Worm (Caenorhabditis elegans) whole organism, late embryonic: Measurements from ENCODE around the gene spp-7.

Experiments
- K09A11.1 ChIP-seq: sonication (generic microtip); optimal IDR thresholded peaks from 2 replicates; lab custom pipeline; 2017; ENCODE audit warnings: antibody characterized with exemption, mild to moderate bottlenecking, missing genetic modification characterization, missing compliant biosample characterization; ENCODE audit not compliant: insufficient read depth
- T23F11.4 ChIP-seq: fragments of 200-800 bp; sonication (Bioruptor generic); optimal IDR thresholded peaks from 2 replicates; lab custom pipeline; 2018; ENCODE audit warnings: mild to moderate bottlenecking, missing genetic modification characterization, missing compliant biosample characterization
- ahr-1 ChIP-seq: sonication (generic microtip); optimal IDR thresholded peaks from 2 replicates; lab custom pipeline; 2016; ENCODE audit warnings: missing genetic modification characterization, missing compliant biosample characterization
- ceh-14 ChIP-seq: sonication (generic microtip); optimal IDR thresholded peaks from 2 replicates; lab custom pipeline; 2016; ENCODE audit warnings: missing genotype, missing genetic modification characterization, missing compliant biosample characterization
- ceh-18 ChIP-seq: sonication (generic microtip); optimal IDR thresholded peaks from 2 replicates; lab custom pipeline; 2016; ENCODE audit warnings: missing genetic modification characterization, missing compliant biosample characterization
- ceh-19 ChIP-seq: fragments of 200-800 bp; sonication (Bioruptor generic); optimal IDR thresholded peaks from 2 replicates; lab custom pipeline; 2018; ENCODE audit warnings: mild to moderate bottlenecking, missing genetic modification characterization, missing compliant biosample characterization
- ceh-2 ChIP-seq: sonication (generic microtip); optimal IDR thresholded peaks from 2 replicates; lab custom pipeline; 2016; ENCODE audit warnings: missing genotype, missing genetic modification characterization, missing compliant biosample characterization
- ceh-22 ChIP-seq: sonication (generic microtip); optimal IDR thresholded peaks from 2 replicates; lab custom pipeline; 2017; ENCODE audit warnings: missing biosample characterization, missing genetic modification characterization
- ceh-30 ChIP-seq: fragments of 150-350 bp; optimal IDR thresholded peaks from 2 replicates; lab custom pipeline; 2014; ENCODE audit warnings: missing biosample characterization, missing genetic modification characterization
- ceh-31 ChIP-seq: sonication (generic microtip); optimal IDR thresholded peaks from 2 replicates; lab custom pipeline; 2016; ENCODE audit warnings: missing genetic modification characterization, missing compliant biosample characterization
- ceh-34 ChIP-seq: sonication (generic microtip); optimal IDR thresholded peaks from 2 replicates; lab custom pipeline; 2016; ENCODE audit warnings: mild to moderate bottlenecking, missing genetic modification characterization, missing compliant biosample characterization
- ceh-48 ChIP-seq: sonication (generic microtip); optimal IDR thresholded peaks from 2 replicates; lab custom pipeline; 2016; ENCODE audit warnings: missing genetic modification characterization, inconsistent platforms, missing compliant biosample characterization
- ceh-6 ChIP-seq: fragments of 200-800 bp; sonication (Bioruptor generic); optimal IDR thresholded peaks from 2 replicates; lab custom pipeline; 2018; ENCODE audit warnings: mild to moderate bottlenecking, missing genetic modification characterization, missing compliant biosample characterization
- ceh-9 ChIP-seq: sonication (generic microtip); optimal IDR thresholded peaks from 2 replicates; lab custom pipeline; 2016; ENCODE audit warnings: mild to moderate bottlenecking, missing genetic modification characterization, inconsistent platforms, missing compliant biosample characterization
- dmd-4 ChIP-seq: sonication (generic microtip); optimal IDR thresholded peaks from 2 replicates; lab custom pipeline; 2016; ENCODE audit warnings: borderline replicate concordance, missing genetic modification characterization, missing compliant biosample characterization
- elt-2 ChIP-seq: sonication (generic microtip); optimal IDR thresholded peaks from 2 replicates; lab custom pipeline; 2016; ENCODE audit warnings: missing genetic modification reagents, missing genetic modification characterization, missing compliant biosample characterization
- elt-4 ChIP-seq: sonication (generic microtip); optimal IDR thresholded peaks from 2 replicates; lab custom pipeline; 2016; ENCODE audit warnings: missing genetic modification characterization, missing compliant biosample characterization
- eyg-1 ChIP-seq: sonication (generic microtip); optimal IDR thresholded peaks from 2 replicates; lab custom pipeline; 2016; ENCODE audit warnings: missing genotype, missing genetic modification characterization, missing compliant biosample characterization
- fkh-10 ChIP-seq: fragments of 150-350 bp; optimal IDR thresholded peaks from 2 replicates; lab custom pipeline; 2014; ENCODE audit warnings: missing biosample characterization, missing genetic modification reagents, missing genetic modification characterization
- gmeb-2 ChIP-seq: sonication (generic microtip); optimal IDR thresholded peaks from 2 replicates; lab custom pipeline; 2016; ENCODE audit warnings: missing genetic modification characterization, inconsistent platforms, missing compliant biosample characterization
- hlh-15 ChIP-seq: sonication (generic microtip); optimal IDR thresholded peaks from 2 replicates; lab custom pipeline; 2016; ENCODE audit warnings: missing genetic modification characterization, missing compliant biosample characterization
- hlh-6 ChIP-seq: sonication (generic microtip); optimal IDR thresholded peaks from 2 replicates; lab custom pipeline; 2016; ENCODE audit warnings: missing genotype, missing genetic modification characterization, missing compliant biosample characterization
- hlh-8 ChIP-seq: sonication (generic microtip); optimal IDR thresholded peaks from 2 replicates; lab custom pipeline; 2016; ENCODE audit warnings: missing genotype, missing genetic modification characterization, missing compliant biosample characterization
- lim-6 ChIP-seq: sonication (generic microtip); optimal IDR thresholded peaks from 2 replicates; lab custom pipeline; 2016; ENCODE audit warnings: missing genetic modification characterization, missing compliant biosample characterization
- madf-2 ChIP-seq: sonication (generic microtip); optimal IDR thresholded peaks from 2 replicates; lab custom pipeline; 2017; ENCODE audit warnings: missing genetic modification characterization, missing compliant biosample characterization
- nfya-1 ChIP-seq: sonication (generic microtip); optimal IDR thresholded peaks from 2 replicates; lab custom pipeline; 2017; ENCODE audit warnings: missing genetic modification characterization, mild to moderate bottlenecking, missing compliant biosample characterization, antibody characterized with exemption, moderate library complexity
- pag-3 ChIP-seq: sonication (generic microtip); optimal IDR thresholded peaks from 2 replicates; lab custom pipeline; 2016; ENCODE audit warnings: missing compliant biosample characterization, missing genetic modification characterization, borderline replicate concordance
- pax-1 ChIP-seq: fragments of 150-350 bp; optimal IDR thresholded peaks from 2 replicates; lab custom pipeline; 2014; ENCODE audit warnings: missing biosample characterization, missing genetic modification characterization
- pha-4 ChIP-seq: fragments of 150-350 bp; optimal IDR thresholded peaks from 2 replicates; lab custom pipeline; 2018; ENCODE audit warnings: missing biosample characterization, missing genetic modification reagents, missing genetic modification characterization
- pqm-1 ChIP-seq: sonication (generic microtip); optimal IDR thresholded peaks from 2 replicates; lab custom pipeline; 2016; ENCODE audit warnings: missing genetic modification characterization, missing compliant biosample characterization
- pros-1 ChIP-seq: fragments of 150-350 bp; optimal IDR thresholded peaks from 2 replicates; lab custom pipeline; 2014; ENCODE audit warnings: missing biosample characterization, missing genetic modification reagents, missing genetic modification characterization
- rnt-1 ChIP-seq: sonication (generic microtip); optimal IDR thresholded peaks from 2 replicates; lab custom pipeline; 2016; ENCODE audit warnings: missing genetic modification characterization, missing compliant biosample characterization
- sox-2 ChIP-seq: fragments of 200-800 bp; sonication (Bioruptor generic); IDR thresholded peaks from 2 replicates; pipeline ENCODE4 v1.3.6; 2022; ENCODE audit warnings: missing genetic modification reagents, missing genetic modification characterization, missing compliant biosample characterization
- sox-4 ChIP-seq: sonication (generic microtip); optimal IDR thresholded peaks from 2 replicates; lab custom pipeline; 2017; ENCODE audit warnings: mild to moderate bottlenecking, missing genetic modification characterization, inconsistent platforms, missing compliant biosample characterization
- syd-9 ChIP-seq: sonication (generic microtip); optimal IDR thresholded peaks from 2 replicates; lab custom pipeline; 2016; ENCODE audit warnings: mild to moderate bottlenecking, missing genetic modification characterization, moderate library complexity, missing compliant biosample characterization
- tbx-2 ChIP-seq: sonication (generic microtip); optimal IDR thresholded peaks from 2 replicates; lab custom pipeline; 2016; ENCODE audit warnings: missing genetic modification characterization, missing compliant biosample characterization
- unc-42 ChIP-seq: sonication (generic microtip); optimal IDR thresholded peaks from 2 replicates; lab custom pipeline; 2016; ENCODE audit warnings: missing genotype, missing genetic modification characterization, missing compliant biosample characterization
- unc-55 ChIP-seq: sonication (generic microtip); optimal IDR thresholded peaks from 2 replicates; lab custom pipeline; 2017; ENCODE audit warnings: missing biosample characterization, missing genetic modification reagents, missing genetic modification characterization
- unc-86 ChIP-seq: sonication (generic microtip); optimal IDR thresholded peaks from 2 replicates; lab custom pipeline; 2016; ENCODE audit warnings: missing genetic modification characterization, missing compliant biosample characterization

The spp-7 gene

ce11 chrIV:5400609-5401008 lies 15.0 kb downstream of the spp-7 start, which contains the start of gene ZK616.1:
Gene ZK616.1, plus strand, starts transcription at chrIV:5400909.
- TF ChIP-seq ceh-14 (tag; lab: Kevin White, UChicago) (no peak), hlh-8 (tag; lab: Kevin White, UChicago) (no peak), tbx-2 (tag; lab: Kevin White, UChicago) (no peak), ceh-34 (tag; lab: Kevin White, UChicago) (no peak)

ce11 chrIV:5397539-5397938 lies 18.1 kb downstream of the spp-7 start, which contains the start of gene ZK616.2:
Gene ZK616.2, plus strand, starts transcription at chrIV:5397839.
- TF ChIP-seq tbx-2 (tag; lab: Kevin White, UChicago) (no peak), hlh-6 (no peak), K09A11.1 (no peak), madf-2 (tag; lab: Kevin White, UChicago) (no peak), pag-3 (no peak), lim-6 (no peak), unc-55 (GFP tag; lab: Kevin White, UChicago) (no peak)
- TF ChIP-seq, all 69 proteins: peak for 0

ce11 chrIV:5396769-5397168 lies 18.8 kb downstream of the spp-7 start, which contains the start of gene ZK616.3:
Gene ZK616.3, plus strand, starts transcription at chrIV:5397069.
- TF ChIP-seq ceh-2 (tag; lab: Kevin White, UChicago): no peak
- TF ChIP-seq sox-2: no peak
- no peak for TF ChIP-seq ceh-31 (tag; lab: Kevin White, UChicago)
- TF ChIP-seq hlh-15 (tag; lab: Kevin White, UChicago): no peak
- no peak for TF ChIP-seq pros-1 (tag; lab: Kevin White, UChicago)
- no peak for TF ChIP-seq gmeb-2 (tag; lab: Kevin White, UChicago)
- TF ChIP-seq ceh-19: no peak
- no peak for TF ChIP-seq pax-1 (tag; lab: Kevin White, UChicago)

- TF ChIP-seq K09A11.1: peak; percentile 41
- no peak for TF ChIP-seq ceh-22 (tag; lab: Kevin White, UChicago)
- TF ChIP-seq ceh-9 (tag; lab: Kevin White, UChicago): no peak
- no peak for TF ChIP-seq T23F11.4
- peak; percentile 19 for TF ChIP-seq ceh-14 (tag; lab: Kevin White, UChicago)
- TF ChIP-seq pax-1 (tag; lab: Kevin White, UChicago): no peak
- TF ChIP-seq ceh-34 (tag; lab: Kevin White, UChicago): peak; percentile 41
- TF ChIP-seq ceh-48 (tag; lab: Kevin White, UChicago): peak; percentile 91
- TF ChIP-seq ceh-6 (GFP tag; lab: Kevin White, UChicago): no peak
- no peak for TF ChIP-seq hlh-15 (tag; lab: Kevin White, UChicago)
- TF ChIP-seq ceh-31 (tag; lab: Kevin White, UChicago): peak; percentile 30
- TF ChIP-seq ceh-30 (tag; lab: Kevin White, UChicago): peak; percentile 22
- no peak for TF ChIP-seq pha-4 (tag; lab: Kevin White, UChicago)
- TF ChIP-seq pqm-1: no peak
- no peak for TF ChIP-seq ceh-2 (tag; lab: Kevin White, UChicago)
- TF ChIP-seq hlh-6: no peak
- TF ChIP-seq tbx-2 (tag; lab: Kevin White, UChicago): peak; percentile 30
- no peak for TF ChIP-seq eyg-1 (tag; lab: Kevin White, UChicago)
- peak; percentile 9 for TF ChIP-seq unc-86 (tag; lab: Kevin White, UChicago)
- no peak for TF ChIP-seq rnt-1
- no peak for TF ChIP-seq ahr-1 (tag; lab: Kevin White, UChicago)
- no peak for TF ChIP-seq sox-2
- no peak for TF ChIP-seq fkh-10
- no peak for TF ChIP-seq dmd-4
- TF ChIP-seq unc-55 (GFP tag; lab: Kevin White, UChicago): no peak
- TF ChIP-seq syd-9 (tag; lab: Kevin White, UChicago): no peak
- no peak for TF ChIP-seq sox-4 (tag; lab: Kevin White, UChicago)
- peak; percentile 19 for TF ChIP-seq ceh-18
- TF ChIP-seq nfya-1 (tag; lab: Kevin White, UChicago): peak; percentile 35
- no peak for TF ChIP-seq elt-4
- peak; percentile 46 for TF ChIP-seq unc-42 (tag; lab: Kevin White, UChicago)
- TF ChIP-seq elt-2 (tag; lab: Kevin White, UChicago): peak; percentile 41
Observed at ce11 chrIV:5394687-5395086, 20.9 kb downstream of the spp-7 start, which contains the start of the genes perm-3 and swsn-6. Gene perm-3, minus strand, starts transcription at chrIV:5394804. Gene swsn-6, plus strand, starts transcription at chrIV:5395033.
